Fruit fly (Drosophila melanogaster): Measurements from ENCODE around the gene Cpr67Fa2.

- no peak for TF ChIP-seq CG8478 (optimal IDR thresholded peaks at IDR 0.05)
- TF ChIP-seq CTCF (optimal IDR thresholded peaks at IDR 0.05), result no peak
Measured at dm6 chr3L:10896923-10897322, 5.4 kb downstream of the Cpr67Fa2 start.
